Worm (Caenorhabditis elegans) whole organism, L2 larva: ENCODE results near the gene H06I04.3.

Source experiments
- F13H6.1 ChIP-seq: sonication (generic microtip); optimal IDR thresholded peaks from 2 replicates; lab custom pipeline; 2016; ENCODE audit warnings: missing genetic modification characterization, missing compliant biosample characterization
- R02D3.7 ChIP-seq: fragments of 150-350 bp; optimal IDR thresholded peaks from 2 replicates; lab custom pipeline; 2014; ENCODE audit warnings: missing biosample characterization, missing genetic modification characterization
- aly-2 ChIP-seq: fragments of 150-350 bp; optimal IDR thresholded peaks from 2 replicates; lab custom pipeline; 2014; ENCODE audit warnings: missing biosample characterization, missing genetic modification characterization
- ceh-16 ChIP-seq: fragments of 150-350 bp; optimal IDR thresholded peaks from 2 replicates; lab custom pipeline; 2014; ENCODE audit warnings: missing biosample characterization, missing genetic modification characterization
- egl-27 ChIP-seq: sonication (generic microtip); optimal IDR thresholded peaks from 3 replicates; lab custom pipeline; 2017; ENCODE audit warnings: missing biosample characterization, missing genetic modification reagents, missing genetic modification characterization
- lsy-2 ChIP-seq, 2 experiments: fragments of 150-350 bp in 1 of 2; sonication (generic microtip) in 1 of 2; optimal IDR thresholded peaks; 2 replicates each; lab custom pipeline; 2014 to 2017; ENCODE audit warnings: missing biosample characterization in 2 of 2, missing genetic modification characterization in 2 of 2
- sma-3 ChIP-seq: sonication (generic microtip); optimal IDR thresholded peaks from 2 replicates; lab custom pipeline; 2016; ENCODE audit warnings: missing genetic modification reagents, missing genetic modification characterization, missing compliant biosample characterization
- unc-55 ChIP-seq: fragments of 150-350 bp; sonication (generic microtip); optimal IDR thresholded peaks from 3 replicates; lab custom pipeline; 2014; ENCODE audit warnings: missing biosample characterization, missing genetic modification reagents, missing genetic modification characterization
- zag-1 ChIP-seq: fragments of 150-350 bp; optimal IDR thresholded peaks from 2 replicates; lab custom pipeline; 2014; ENCODE audit warnings: missing biosample characterization, missing genetic modification characterization
- ztf-11 ChIP-seq: sonication (generic microtip); optimal IDR thresholded peaks from 2 replicates; lab custom pipeline; 2017; ENCODE audit warnings: missing biosample characterization, missing genetic modification characterization

DNA sequence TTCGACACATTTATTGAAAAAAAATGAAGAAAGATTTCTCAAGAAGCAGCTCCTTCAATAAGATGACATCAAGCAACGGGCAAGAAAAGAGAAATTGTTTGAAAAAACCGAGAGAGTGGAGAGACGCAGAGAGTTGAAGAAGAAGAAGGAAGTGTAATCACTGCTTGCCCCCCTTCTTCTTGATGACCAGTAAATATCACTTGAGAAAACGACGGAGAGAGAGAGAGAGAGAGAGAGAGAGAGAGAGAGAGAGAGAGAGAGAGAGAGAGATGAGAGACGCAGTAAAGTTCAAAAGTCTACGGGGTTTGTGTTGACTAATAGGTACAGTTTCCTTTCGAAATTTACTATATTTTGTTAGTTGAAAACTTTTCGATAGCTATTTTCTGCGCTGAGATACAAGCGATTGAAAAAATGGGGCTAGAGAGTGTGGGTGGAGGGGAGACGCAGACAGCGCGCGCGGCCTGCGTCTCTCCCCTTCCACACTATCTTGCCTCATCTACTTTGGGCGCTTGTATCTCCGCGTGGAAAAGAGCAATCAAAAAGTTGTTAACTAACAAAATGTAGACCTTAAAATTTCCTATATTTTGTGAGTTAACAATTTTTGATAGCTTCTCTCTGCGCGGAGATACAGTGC lies 4.3 kb upstream of the H06I04.3 start:
- TF ChIP-seq aly-2 (tag; lab: Kevin White, UChicago) (no peak), F13H6.1 (peak; percentile 91), egl-27 (tag; lab: Kevin White, UChicago) (peak; percentile 38), sma-3 (GFP tag; lab: Kevin White, UChicago) (peak; percentile 62), lsy-2 (tag; optimal IDR thresholded peaks at IDR 0.05; lab: Kevin White, UChicago) (peak; percentile 18 to 80), unc-55 (GFP tag; lab: Kevin White, UChicago) (no peak), zag-1 (no peak), ztf-11 (tag; lab: Kevin White, UChicago) (no peak), R02D3.7 (tag; lab: Kevin White, UChicago) (no peak), ceh-16 (tag; lab: Kevin White, UChicago) (no peak)
